Worm (Caenorhabditis elegans) whole organism, midembryonic: Measurements from ENCODE around the gene str-164.

Experiments
- T22C8.4 ChIP-seq: fragments of 200-800 bp; sonication (Bioruptor generic); IDR thresholded peaks from 2 replicates; pipeline ENCODE4 v1.3.6; 2022; ENCODE audit warnings: missing genetic modification characterization, missing compliant biosample characterization
- cog-1 ChIP-seq: sonication (generic microtip); optimal IDR thresholded peaks from 2 replicates; lab custom pipeline; 2016; ENCODE audit warnings: missing genetic modification characterization, missing compliant biosample characterization
- flt-1 ChIP-seq: fragments of 200-800 bp; sonication (Bioruptor generic); IDR thresholded peaks from 2 replicates; pipeline ENCODE4 v1.3.6; 2022; ENCODE audit warnings: missing genetic modification characterization, missing compliant biosample characterization
- klf-2 ChIP-seq: fragments of 200-800 bp; sonication (Bioruptor generic); conservative IDR thresholded peaks from 2 replicates; pipeline ENCODE4 v1.3.6; 2022; ENCODE audit warnings: missing genetic modification reagents, missing genetic modification characterization, missing compliant biosample characterization
- med-1 ChIP-seq: sonication (generic microtip); optimal IDR thresholded peaks from 2 replicates; lab custom pipeline; 2017; ENCODE audit warnings: missing genetic modification characterization, mild to moderate bottlenecking, missing compliant biosample characterization, antibody characterized with exemption, missing genetic modification reagents; ENCODE audit not compliant: insufficient read depth
- ref-1 ChIP-seq: fragments of 200-800 bp; sonication (Bioruptor generic); conservative IDR thresholded peaks from 2 replicates; pipeline ENCODE4 v1.3.6; 2022; ENCODE audit warnings: missing genetic modification reagents, missing genetic modification characterization, missing compliant biosample characterization
- tab-1 ChIP-seq: fragments of 200-800 bp; sonication (Bioruptor generic); IDR thresholded peaks from 2 replicates; pipeline ENCODE4 v1.3.6; 2022; ENCODE audit warnings: missing genetic modification characterization, missing compliant biosample characterization
- ztf-23 ChIP-seq: fragments of 200-800 bp; sonication (Bioruptor generic); IDR thresholded peaks from 2 replicates; pipeline ENCODE4 v1.3.6; 2022; ENCODE audit warnings: missing genetic modification reagents, missing genetic modification characterization, missing compliant biosample characterization
- ztf-29 ChIP-seq: fragments of 200-800 bp; sonication (Bioruptor generic); IDR thresholded peaks from 2 replicates; pipeline ENCODE4 v1.3.6; 2022; ENCODE audit warnings: missing genetic modification reagents, missing genetic modification characterization, missing compliant biosample characterization

Gene str-164

DNA sequence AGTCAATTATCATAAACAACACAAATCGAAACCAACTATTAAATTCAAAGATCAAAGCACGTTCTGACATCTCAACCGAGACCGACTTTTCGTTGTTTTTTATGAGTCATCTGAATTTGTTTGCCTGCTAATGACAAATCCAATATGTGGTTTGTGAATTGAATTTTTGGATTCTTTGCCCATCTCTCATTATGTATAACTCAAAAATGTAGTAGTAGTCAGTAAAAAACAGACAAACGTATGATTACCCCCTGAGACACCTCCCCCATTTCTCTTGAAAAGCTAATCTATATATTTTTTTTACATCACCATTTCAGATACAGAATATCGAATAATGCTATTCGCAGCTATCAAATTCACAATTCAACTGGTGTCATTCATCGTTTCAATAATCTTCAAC, 14.8 kb upstream of the str-164 start, which contains the start of gene str-169:
TSS of gene str-169 (plus strand) at position 301 of the 400 bp plus-strand sequence.
- TF ChIP-seq tab-1 (GFP tag; lab: Robert Waterston, UW) (no peak), med-1 (GFP tag; lab: Kevin White, UChicago) (no peak), ref-1 (GFP tag; lab: Robert Waterston, UW) (no peak), flt-1 (GFP tag; lab: Robert Waterston, UW) (no peak), cog-1 (tag; lab: Kevin White, UChicago) (no peak), ztf-23 (GFP tag; lab: Robert Waterston, UW) (no peak), klf-2 (no peak)

DNA sequence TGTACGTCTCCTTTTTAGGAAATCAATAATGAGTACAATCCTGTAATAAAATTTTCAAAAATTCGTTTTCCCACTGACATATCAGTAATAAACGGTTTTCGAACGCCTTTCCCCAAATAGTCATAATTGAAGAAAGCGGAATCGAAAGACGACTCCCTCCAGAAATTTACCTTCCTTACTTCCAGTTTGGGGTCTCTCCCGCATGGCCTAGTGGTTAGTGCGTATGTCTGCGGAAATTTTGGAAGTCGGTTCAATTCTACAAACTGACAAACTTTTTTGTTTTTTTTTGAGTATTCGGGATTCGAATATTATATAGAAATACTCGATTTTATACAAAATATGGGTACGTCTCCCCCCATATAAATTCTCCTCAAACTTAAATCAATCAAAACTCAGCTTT, 10.8 kb upstream of the str-164 start:
- TF ChIP-seq ref-1 (GFP tag; lab: Robert Waterston, UW): peak; percentile 45; the same call in 1 of the 2 replicates
- TF ChIP-seq T22C8.4: peak; percentile 69

DNA sequence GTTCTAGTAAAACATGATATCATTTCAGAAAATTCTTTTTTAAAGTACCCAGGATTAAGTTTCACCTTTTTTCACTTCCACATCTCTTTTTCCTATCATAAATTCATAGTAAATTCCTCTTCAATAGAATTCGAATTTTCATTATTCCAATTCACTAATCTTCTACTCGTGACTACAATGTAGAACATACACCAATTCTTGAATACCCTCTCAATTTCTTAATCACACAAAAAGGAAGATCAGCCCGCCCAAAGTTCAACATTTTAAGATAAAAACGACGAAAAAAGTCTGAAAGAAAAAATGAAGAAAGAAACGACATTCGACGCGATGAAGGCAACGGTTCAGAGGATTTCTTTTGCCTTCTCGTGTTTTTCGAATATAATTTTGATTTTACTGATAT, 6.6 kb upstream of the str-164 start, which contains the start of gene str-163:
TSS of gene str-163 (plus strand) at position 301 of the 400 bp plus-strand sequence.
- no peak for TF ChIP-seq klf-2
- no peak for TF ChIP-seq T22C8.4
- TF ChIP-seq ztf-29 (GFP tag; lab: Robert Waterston, UW): no peak
- TF ChIP-seq ztf-23 (GFP tag; lab: Robert Waterston, UW): no peak
- TF ChIP-seq ref-1 (GFP tag; lab: Robert Waterston, UW): no peak
- no peak for TF ChIP-seq med-1 (GFP tag; lab: Kevin White, UChicago)
- TF ChIP-seq flt-1 (GFP tag; lab: Robert Waterston, UW): no peak
- TF ChIP-seq cog-1 (tag; lab: Kevin White, UChicago): no peak
- no peak for TF ChIP-seq tab-1 (GFP tag; lab: Robert Waterston, UW)

DNA sequence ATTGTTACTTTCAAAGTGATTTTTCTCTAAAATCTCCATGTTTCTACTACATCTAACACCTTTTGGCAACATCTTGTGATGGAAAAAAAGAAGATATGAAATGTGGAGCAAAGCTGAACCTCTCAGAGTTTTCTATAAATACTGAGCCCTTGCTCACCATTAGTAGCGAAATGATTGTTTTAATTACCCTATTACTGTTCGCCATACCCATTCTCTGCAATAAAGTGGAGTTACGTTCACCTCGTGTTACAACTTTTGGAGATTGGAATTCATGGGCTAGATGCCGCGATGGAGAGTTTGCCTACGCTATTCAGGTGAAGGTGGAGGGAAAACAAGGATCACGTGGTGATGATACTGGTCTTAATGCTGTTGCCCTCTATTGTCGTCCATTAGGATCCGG, 3.3 kb downstream of the str-164 start, which contains the start of gene txt-3:
TSS of gene txt-3 (plus strand) at position 125 of the 400 bp plus-strand sequence.
- no peak for TF ChIP-seq tab-1 (GFP tag; lab: Robert Waterston, UW)
- TF ChIP-seq flt-1 (GFP tag; lab: Robert Waterston, UW): no peak
- no peak for TF ChIP-seq ref-1 (GFP tag; lab: Robert Waterston, UW)
- no peak for TF ChIP-seq med-1 (GFP tag; lab: Kevin White, UChicago)
- no peak for TF ChIP-seq ztf-23 (GFP tag; lab: Robert Waterston, UW)
- no peak for TF ChIP-seq cog-1 (tag; lab: Kevin White, UChicago)
- TF ChIP-seq klf-2: no peak
- TF ChIP-seq ztf-29 (GFP tag; lab: Robert Waterston, UW): no peak
- TF ChIP-seq T22C8.4: no peak

DNA sequence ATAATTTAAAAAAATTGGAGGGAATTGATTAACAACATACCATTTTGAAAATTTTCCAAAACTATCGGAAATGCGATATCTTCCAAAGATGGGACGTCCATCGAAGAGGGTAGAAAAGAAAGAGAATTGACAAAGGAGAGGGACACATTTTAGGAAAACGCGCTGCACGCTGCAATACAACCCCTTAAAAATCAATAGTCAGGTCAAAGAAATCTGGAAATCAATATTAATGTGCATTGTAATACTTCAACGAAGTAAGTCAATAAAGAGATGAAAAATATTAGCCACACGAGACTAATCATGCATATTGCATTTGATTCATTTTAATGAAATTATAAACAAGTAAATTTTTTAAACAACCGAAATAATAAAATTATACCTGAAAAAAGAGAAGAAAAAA, 8.9 kb downstream of the str-164 start, which contains the start of gene Y9C9A.13:
TSS of gene Y9C9A.13 (minus strand) at position 101 of the 400 bp plus-strand sequence.
- TF ChIP-seq ref-1 (GFP tag; lab: Robert Waterston, UW) (no peak), med-1 (GFP tag; lab: Kevin White, UChicago) (no peak)

DNA sequence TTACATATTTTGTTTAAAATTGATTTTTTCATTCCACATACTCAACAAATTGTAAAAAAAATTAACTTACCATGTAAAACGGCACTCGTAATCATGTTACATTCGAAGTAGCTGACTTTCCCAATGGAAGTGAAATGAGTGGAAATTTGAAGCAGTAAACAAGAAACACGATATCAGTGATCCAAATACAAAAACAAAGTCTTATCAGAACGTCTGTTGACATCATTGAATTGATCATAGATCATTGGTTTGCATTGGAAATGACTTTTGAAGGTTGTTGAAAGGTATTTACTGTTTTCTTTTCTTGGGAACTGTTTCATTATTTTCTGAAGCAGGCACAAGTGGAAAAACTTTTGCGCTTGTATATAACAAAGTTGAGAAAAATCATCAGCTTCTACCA, 15.5 kb downstream of the str-164 start, which contains the start of gene Y9C9A.16:
TSS of gene Y9C9A.16 (minus strand) at position 131 of the 400 bp plus-strand sequence.
- TF ChIP-seq cog-1 (tag; lab: Kevin White, UChicago) (no peak), med-1 (GFP tag; lab: Kevin White, UChicago) (no peak), ztf-23 (GFP tag; lab: Robert Waterston, UW) (no peak), tab-1 (GFP tag; lab: Robert Waterston, UW) (no peak), flt-1 (GFP tag; lab: Robert Waterston, UW) (no peak), klf-2 (no peak), ztf-29 (GFP tag; lab: Robert Waterston, UW) (no peak), ref-1 (GFP tag; lab: Robert Waterston, UW) (no peak), T22C8.4 (no peak)

DNA sequence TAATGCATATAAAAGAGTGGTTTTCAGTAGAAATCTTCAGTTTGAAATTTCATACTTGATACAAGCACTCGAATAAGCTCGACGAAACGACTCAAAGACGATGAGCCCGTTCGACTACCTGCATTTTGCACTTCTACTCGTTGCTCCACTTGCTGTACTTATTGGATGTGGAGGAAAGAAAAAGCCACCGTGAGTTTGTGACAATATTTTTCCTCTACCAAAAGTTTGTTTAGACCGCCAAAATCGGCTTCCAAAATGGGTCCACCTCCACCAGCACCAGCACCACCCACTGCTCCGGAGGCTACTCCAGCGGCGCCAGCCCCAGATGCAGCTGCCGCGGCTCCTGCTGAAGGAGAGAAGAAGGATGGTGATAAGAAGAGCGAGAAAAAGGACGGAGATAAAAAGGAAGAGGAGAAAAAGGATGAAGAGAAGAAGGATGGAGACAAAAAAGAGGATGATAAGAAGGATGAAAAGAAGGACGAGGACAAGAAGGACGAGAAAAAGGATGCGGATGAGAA, 16.7 kb downstream of the str-164 start, which contains the start of gene E03H12.5:
TSS of gene E03H12.5 (plus strand) at position 51 of the 518 bp plus-strand sequence.
- no peak for TF ChIP-seq tab-1 (GFP tag; lab: Robert Waterston, UW)
- TF ChIP-seq flt-1 (GFP tag; lab: Robert Waterston, UW): no peak
- no peak for TF ChIP-seq cog-1 (tag; lab: Kevin White, UChicago)
- no peak for TF ChIP-seq klf-2
- TF ChIP-seq ref-1 (GFP tag; lab: Robert Waterston, UW): no peak
- TF ChIP-seq med-1 (GFP tag; lab: Kevin White, UChicago): no peak
- TF ChIP-seq T22C8.4: no peak

DNA sequence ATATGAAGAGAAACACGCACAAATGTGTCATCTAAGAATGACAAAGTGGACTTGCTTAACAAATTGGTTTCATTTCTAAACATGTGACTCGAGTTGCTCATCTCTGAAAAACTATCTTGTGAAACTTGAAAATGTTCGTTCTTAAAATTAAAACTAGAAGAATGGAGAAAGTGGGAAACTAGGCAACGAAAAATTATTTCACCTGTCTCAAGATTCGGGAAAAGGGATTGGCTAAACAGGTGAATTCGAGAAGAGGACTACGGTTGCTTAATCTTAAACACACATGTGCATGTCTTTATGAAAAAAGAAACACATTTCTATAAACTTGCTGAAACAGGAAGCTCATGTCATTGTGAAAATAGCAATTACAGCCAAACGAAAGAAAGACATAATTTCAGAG, 20.5 kb downstream of the str-164 start, which contains the start of gene srz-24:
TSS of gene srz-24 (minus strand) at position 101 of the 400 bp plus-strand sequence.
- TF ChIP-seq ref-1 (GFP tag; lab: Robert Waterston, UW) (no peak), ztf-23 (GFP tag; lab: Robert Waterston, UW) (no peak), klf-2 (no peak), ztf-29 (GFP tag; lab: Robert Waterston, UW) (no peak)

DNA sequence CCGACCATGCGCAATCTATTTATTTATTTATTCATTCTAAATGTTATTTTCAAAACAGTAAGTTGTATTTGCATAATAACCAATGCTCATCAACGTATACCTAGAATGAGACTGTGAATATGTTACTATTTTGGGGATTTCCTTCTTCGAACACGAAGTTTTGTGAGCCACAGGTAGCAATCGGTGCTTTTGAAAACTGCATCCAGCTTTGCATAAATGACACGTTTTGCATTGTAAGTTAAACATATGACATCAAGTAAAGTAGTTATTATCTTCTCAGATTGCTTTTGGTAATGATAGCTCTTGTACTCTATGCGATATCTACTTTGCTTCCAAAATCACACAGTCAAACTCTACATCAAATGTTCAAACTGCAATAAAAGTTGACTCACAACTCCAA, 21.9 kb downstream of the str-164 start, which contains the start of gene E03H12.4:
TSS of gene E03H12.4 (plus strand) at position 120 of the 400 bp plus-strand sequence.
- TF ChIP-seq med-1 (GFP tag; lab: Kevin White, UChicago) (no peak), T22C8.4 (no peak), ztf-23 (GFP tag; lab: Robert Waterston, UW) (no peak), cog-1 (tag; lab: Kevin White, UChicago) (no peak), tab-1 (GFP tag; lab: Robert Waterston, UW) (no peak), klf-2 (no peak), ref-1 (GFP tag; lab: Robert Waterston, UW) (no peak), ztf-29 (GFP tag; lab: Robert Waterston, UW) (no peak), flt-1 (GFP tag; lab: Robert Waterston, UW) (no peak)

DNA sequence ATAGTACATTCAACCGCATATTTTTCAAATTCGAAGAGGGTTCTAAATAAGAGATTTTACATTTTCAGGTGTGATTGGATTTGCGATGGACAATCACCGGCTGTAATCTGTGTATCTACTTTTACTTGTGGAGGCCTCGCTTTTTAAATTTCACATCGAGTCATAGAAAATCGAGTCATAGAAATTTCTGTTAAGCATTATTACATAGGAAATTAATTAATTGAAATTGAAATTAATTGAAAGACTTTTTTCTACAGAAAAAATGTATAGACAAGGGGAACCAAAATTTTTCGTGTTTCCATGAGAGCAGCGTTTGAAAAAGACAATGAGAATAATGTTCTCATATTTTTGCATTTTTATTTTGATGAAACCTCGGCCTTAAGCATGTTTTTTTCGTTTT, 23.2 kb downstream of the str-164 start, which contains the start of gene clec-176:
TSS of gene clec-176 (plus strand) at position 301 of the 400 bp plus-strand sequence.
- no peak for TF ChIP-seq cog-1 (tag; lab: Kevin White, UChicago)
- TF ChIP-seq med-1 (GFP tag; lab: Kevin White, UChicago): no peak
- TF ChIP-seq T22C8.4: no peak
- no peak for TF ChIP-seq flt-1 (GFP tag; lab: Robert Waterston, UW)
- TF ChIP-seq klf-2: no peak
- TF ChIP-seq tab-1 (GFP tag; lab: Robert Waterston, UW): no peak
- no peak for TF ChIP-seq ref-1 (GFP tag; lab: Robert Waterston, UW)
- TF ChIP-seq ztf-29 (GFP tag; lab: Robert Waterston, UW): no peak
- TF ChIP-seq ztf-23 (GFP tag; lab: Robert Waterston, UW): no peak
